Worm (Caenorhabditis elegans): ENCODE measurements around the gene C46A5.4.

DNA sequence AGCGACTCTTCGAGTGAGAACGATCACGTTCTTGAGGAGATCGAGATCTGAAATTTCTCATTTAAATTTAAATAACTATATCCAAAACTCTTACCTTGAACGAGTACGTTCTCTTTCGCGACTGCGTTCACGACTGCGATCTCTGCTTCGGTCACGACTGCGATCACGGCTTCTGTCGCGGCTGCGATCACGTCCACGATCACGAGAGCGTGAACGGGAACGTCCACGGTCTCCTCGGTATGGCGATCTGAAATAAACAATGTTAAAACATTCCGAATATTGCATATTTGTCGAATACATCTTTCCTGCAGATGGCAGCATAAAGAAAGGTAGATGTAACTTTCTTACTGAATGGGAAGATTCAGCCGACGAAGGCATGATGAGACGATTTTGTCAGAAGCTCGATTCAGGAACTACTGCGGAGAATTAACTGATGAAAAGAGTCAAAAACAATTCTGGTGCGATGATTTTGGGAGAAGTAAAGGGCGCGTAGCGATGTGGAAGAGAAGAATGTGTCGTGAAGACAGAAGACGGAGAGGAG lies 33.1 kb upstream of the C46A5.4 start:
- TF ChIP-seq egl-18 (GFP tag; IDR thresholded peaks at IDR 0.05) (no peak), lir-1 (GFP tag; conservative IDR thresholded peaks at IDR 0.05) (no peak), tbp1 (GFP tag; optimal IDR thresholded peaks at IDR 0.05) (no peak), B0035.1 (tag; optimal IDR thresholded peaks at IDR 0.05) (no peak), ceh-91 (GFP tag; IDR thresholded peaks at IDR 0.05) (no peak), pha-4 (tag; optimal IDR thresholded peaks at IDR 0.05) (no peak), unc-62 (GFP tag; optimal IDR thresholded peaks at IDR 0.05) (no peak), aptf-3 (GFP tag; IDR thresholded peaks at IDR 0.05) (no peak), madf-6 (GFP tag; IDR thresholded peaks at IDR 0.05) (no peak), cebp-1 (GFP tag; IDR thresholded peaks at IDR 0.05) (no peak), cebp-1 (tag; optimal IDR thresholded peaks at IDR 0.05) (no peak), ceh-79 (tag; optimal IDR thresholded peaks at IDR 0.05) (no peak)
